Worm (Caenorhabditis elegans) whole organism, L4 larva: ENCODE measurements around the gene ret-1.

Experiments
- D1046.2 ChIP-seq: fragments of 200-800 bp; sonication (Bioruptor generic); IDR thresholded peaks from 2 replicates; pipeline ENCODE4 v1.3.6; 2022; ENCODE audit warnings: missing genetic modification characterization, missing compliant biosample characterization
- F44E2.7 ChIP-seq: fragments of 200-800 bp; sonication (Bioruptor generic); IDR thresholded peaks from 2 replicates; pipeline ENCODE4 v2.1.2; 2022; ENCODE audit warnings: missing genetic modification characterization, missing compliant biosample characterization
- ceh-62 ChIP-seq: sonication (generic microtip); optimal IDR thresholded peaks from 2 replicates; lab custom pipeline; 2017; ENCODE audit warnings: missing biosample characterization, missing genetic modification characterization
- duxl-1 ChIP-seq: sonication (generic microtip); optimal IDR thresholded peaks from 2 replicates; lab custom pipeline; 2016; ENCODE audit warnings: mild to moderate bottlenecking, missing genetic modification characterization, moderate library complexity, missing compliant biosample characterization; ENCODE audit not compliant: poor library complexity
- lin-13 ChIP-seq: fragments of 150-350 bp; optimal IDR thresholded peaks from 2 replicates; lab custom pipeline; 2014; ENCODE audit warnings: missing biosample characterization, missing genetic modification reagents, missing genetic modification characterization
- lin-38 ChIP-seq: fragments of 200-800 bp; sonication (Bioruptor generic); IDR thresholded peaks from 2 replicates; pipeline ENCODE4 v1.3.6; 2022; ENCODE audit warnings: missing genetic modification reagents, missing genetic modification characterization, missing compliant biosample characterization
- lsy-2 ChIP-seq, 2 experiments: fragments of 150-350 bp in 1 of 2; sonication (generic microtip) in 1 of 2; optimal IDR thresholded peaks; 2 replicates each; lab custom pipeline; 2014 to 2017; ENCODE audit warnings: missing biosample characterization in 2 of 2, missing genetic modification characterization in 2 of 2
- snpc-4 ChIP-seq: fragments of 150-350 bp; optimal IDR thresholded peaks from 2 replicates; lab custom pipeline; 2014; ENCODE audit warnings: missing biosample characterization, missing genetic modification characterization

- TF ChIP-seq lsy-2 (tag; optimal IDR thresholded peaks at IDR 0.05; lab: Kevin White, UChicago), result no peak
- no peak for TF ChIP-seq ceh-62 (tag; lab: Kevin White, UChicago)
- TF ChIP-seq lin-13 (GFP tag; lab: Kevin White, UChicago), result no peak
- no peak for TF ChIP-seq lin-38 (GFP tag; lab: Robert Waterston, UW)
- TF ChIP-seq snpc-4 (tag; lab: Kevin White, UChicago), result no peak
- no peak for TF ChIP-seq duxl-1 (tag; lab: Kevin White, UChicago)
- no peak for TF ChIP-seq D1046.2 (GFP tag; lab: Robert Waterston, UW)
- no peak for TF ChIP-seq F44E2.7 (GFP tag; lab: Robert Waterston, UW)
Observed at ce11 chrV:14835075-14835991, 11.9 kb downstream of the ret-1 start.
